Worm (Caenorhabditis elegans) whole organism, L2 larva: Measurements from ENCODE around the gene R11.3.

ENCODE experiments used
- C34F6.9 ChIP-seq: fragments of 150-350 bp; optimal IDR thresholded peaks from 2 replicates; lab custom pipeline; 2014; ENCODE audit warnings: missing biosample characterization, missing genetic modification characterization
- F13H6.1 ChIP-seq: sonication (generic microtip); optimal IDR thresholded peaks from 2 replicates; lab custom pipeline; 2016; ENCODE audit warnings: missing genetic modification characterization, missing compliant biosample characterization
- R02D3.7 ChIP-seq: fragments of 150-350 bp; optimal IDR thresholded peaks from 2 replicates; lab custom pipeline; 2014; ENCODE audit warnings: missing biosample characterization, missing genetic modification characterization
- ZK546.5 ChIP-seq: sonication (generic microtip); optimal IDR thresholded peaks from 2 replicates; lab custom pipeline; 2017; ENCODE audit warnings: missing biosample characterization, missing genetic modification characterization
- alr-1 ChIP-seq: fragments of 150-350 bp; optimal IDR thresholded peaks from 2 replicates; lab custom pipeline; 2014; ENCODE audit warnings: missing biosample characterization, missing genetic modification characterization
- aly-2 ChIP-seq: fragments of 150-350 bp; optimal IDR thresholded peaks from 2 replicates; lab custom pipeline; 2014; ENCODE audit warnings: missing biosample characterization, missing genetic modification characterization
- ama-1 ChIP-seq: fragments of 150-350 bp; optimal IDR thresholded peaks from 2 replicates; lab custom pipeline; 2018; ENCODE audit warnings: inconsistent platforms
- blmp-1 ChIP-seq: sonication (generic microtip); optimal IDR thresholded peaks from 2 replicates; lab custom pipeline; 2017; ENCODE audit warnings: missing genetic modification characterization, mild to moderate bottlenecking, missing compliant biosample characterization, antibody characterized with exemption, moderate library complexity; ENCODE audit not compliant: insufficient read depth
- ceh-82 ChIP-seq: fragments of 150-350 bp; optimal IDR thresholded peaks from 2 replicates; lab custom pipeline; 2014; ENCODE audit warnings: missing biosample characterization, missing genetic modification characterization
- crh-2 ChIP-seq: sonication (generic microtip); optimal IDR thresholded peaks from 2 replicates; lab custom pipeline; 2017; ENCODE audit warnings: missing biosample characterization, missing genetic modification characterization
- dmd-4 ChIP-seq: sonication (generic microtip); optimal IDR thresholded peaks from 2 replicates; lab custom pipeline; 2017; ENCODE audit warnings: missing biosample characterization, missing genetic modification characterization
- egl-27 ChIP-seq: sonication (generic microtip); optimal IDR thresholded peaks from 3 replicates; lab custom pipeline; 2017; ENCODE audit warnings: missing biosample characterization, missing genetic modification reagents, missing genetic modification characterization
- elt-1 ChIP-seq: fragments of 150-350 bp; optimal IDR thresholded peaks from 2 replicates; lab custom pipeline; 2014; ENCODE audit warnings: missing biosample characterization, missing genetic modification characterization
- elt-3 ChIP-seq: sonication (generic microtip); optimal IDR thresholded peaks from 2 replicates; lab custom pipeline; 2017; ENCODE audit warnings: missing biosample characterization, missing genetic modification characterization
- fos-1 ChIP-seq: fragments of 150-350 bp; optimal IDR thresholded peaks from 2 replicates; lab custom pipeline; 2014; ENCODE audit warnings: missing biosample characterization, missing genetic modification characterization
- gmeb-1 ChIP-seq: fragments of 150-350 bp; optimal IDR thresholded peaks from 2 replicates; lab custom pipeline; 2014; ENCODE audit warnings: missing biosample characterization, missing genetic modification characterization
- lin-13 ChIP-seq: fragments of 150-350 bp; optimal IDR thresholded peaks from 2 replicates; lab custom pipeline; 2014; ENCODE audit warnings: missing biosample characterization, missing genetic modification reagents, missing genetic modification characterization
- lin-39 ChIP-seq: fragments of 150-350 bp; optimal IDR thresholded peaks from 2 replicates; lab custom pipeline; 2014; ENCODE audit warnings: missing biosample characterization, missing genetic modification reagents, missing genetic modification characterization
- lsy-2 ChIP-seq, 2 experiments: fragments of 150-350 bp in 1 of 2; sonication (generic microtip) in 1 of 2; optimal IDR thresholded peaks; 2 replicates each; lab custom pipeline; 2014 to 2017; ENCODE audit warnings: missing biosample characterization in 2 of 2, missing genetic modification characterization in 2 of 2
- mab-5 ChIP-seq: fragments of 150-350 bp; optimal IDR thresholded peaks from 2 replicates; lab custom pipeline; 2014; ENCODE audit warnings: missing biosample characterization, missing genetic modification characterization
- mbf-1 ChIP-seq: sonication (generic microtip); optimal IDR thresholded peaks from 2 replicates; lab custom pipeline; 2017; ENCODE audit warnings: missing biosample characterization, missing genetic modification characterization
- mdl-1 ChIP-seq, 2 experiments: fragments of 150-350 bp in 1 of 2; sonication (generic microtip) in 1 of 2; optimal IDR thresholded peaks; 2 replicates each; lab custom pipeline; 2017; ENCODE audit warnings: missing biosample characterization in 2 of 2, missing genetic modification characterization in 2 of 2
- nhr-11 ChIP-seq: fragments of 150-350 bp; optimal IDR thresholded peaks from 2 replicates; lab custom pipeline; 2014; ENCODE audit warnings: missing biosample characterization, missing genetic modification characterization
- nhr-12 ChIP-seq: fragments of 150-350 bp; optimal IDR thresholded peaks from 2 replicates; lab custom pipeline; 2014; ENCODE audit warnings: missing biosample characterization, missing genetic modification characterization
- nhr-129 ChIP-seq: fragments of 150-350 bp; optimal IDR thresholded peaks from 2 replicates; lab custom pipeline; 2014; ENCODE audit warnings: missing biosample characterization, missing genetic modification characterization
- nhr-21 ChIP-seq: fragments of 150-350 bp; optimal IDR thresholded peaks from 2 replicates; lab custom pipeline; 2014; ENCODE audit warnings: missing biosample characterization, missing genetic modification characterization
- nhr-23 ChIP-seq: fragments of 150-350 bp; optimal IDR thresholded peaks from 2 replicates; lab custom pipeline; 2014; ENCODE audit warnings: missing biosample characterization, missing genetic modification reagents, missing genetic modification characterization
- nhr-237 ChIP-seq: fragments of 150-350 bp; optimal IDR thresholded peaks from 2 replicates; lab custom pipeline; 2014; ENCODE audit warnings: missing biosample characterization, missing genetic modification characterization
- nhr-25 ChIP-seq: fragments of 150-350 bp; sonication (generic microtip); optimal IDR thresholded peaks from 3 replicates; lab custom pipeline; 2014; ENCODE audit warnings: missing biosample characterization, missing genetic modification characterization
- nhr-6 ChIP-seq: fragments of 150-350 bp; optimal IDR thresholded peaks from 2 replicates; lab custom pipeline; 2014; ENCODE audit warnings: missing biosample characterization, missing genetic modification characterization
- nhr-77 ChIP-seq: fragments of 150-350 bp; optimal IDR thresholded peaks from 2 replicates; lab custom pipeline; 2014; ENCODE audit warnings: missing biosample characterization, missing genetic modification characterization
- peb-1 ChIP-seq: fragments of 150-350 bp; optimal IDR thresholded peaks from 2 replicates; lab custom pipeline; 2014; ENCODE audit warnings: missing biosample characterization, missing genetic modification characterization
- sem-4 ChIP-seq: fragments of 150-350 bp; optimal IDR thresholded peaks from 2 replicates; lab custom pipeline; 2014; ENCODE audit warnings: missing biosample characterization, missing genetic modification reagents, missing genetic modification characterization
- skn-1 ChIP-seq: sonication (generic microtip); optimal IDR thresholded peaks from 2 replicates; lab custom pipeline; 2017; ENCODE audit warnings: missing biosample characterization, missing genetic modification characterization
- sma-3 ChIP-seq: sonication (generic microtip); optimal IDR thresholded peaks from 2 replicates; lab custom pipeline; 2016; ENCODE audit warnings: missing genetic modification reagents, missing genetic modification characterization, missing compliant biosample characterization
- sma-9 ChIP-seq, 2 experiments: fragments of 150-350 bp in 1 of 2; sonication (generic microtip) in 1 of 2; optimal IDR thresholded peaks; 2 replicates each; lab custom pipeline; 2014 to 2016; ENCODE audit warnings: missing genetic modification characterization in 2 of 2, mild to moderate bottlenecking in 1 of 2, missing biosample characterization in 1 of 2, missing compliant biosample characterization in 1 of 2, missing genetic modification reagents in 1 of 2, moderate library complexity in 1 of 2
- snpc-4 ChIP-seq: fragments of 150-350 bp; optimal IDR thresholded peaks from 2 replicates; lab custom pipeline; 2014; ENCODE audit warnings: missing biosample characterization, missing genetic modification characterization
- unc-55 ChIP-seq: fragments of 150-350 bp; sonication (generic microtip); optimal IDR thresholded peaks from 3 replicates; lab custom pipeline; 2014; ENCODE audit warnings: missing biosample characterization, missing genetic modification reagents, missing genetic modification characterization
- unc-62 ChIP-seq: fragments of 150-350 bp; optimal IDR thresholded peaks from 2 replicates; lab custom pipeline; 2014; ENCODE audit warnings: missing biosample characterization, missing genetic modification reagents, missing genetic modification characterization
- zag-1 ChIP-seq: fragments of 150-350 bp; optimal IDR thresholded peaks from 2 replicates; lab custom pipeline; 2014; ENCODE audit warnings: missing biosample characterization, missing genetic modification characterization
- ztf-1 ChIP-seq: fragments of 200-800 bp; sonication (Bioruptor generic); conservative IDR thresholded peaks from 2 replicates; pipeline ENCODE4 v1.3.6; 2022; ENCODE audit warnings: missing genetic modification characterization, missing compliant biosample characterization
- ztf-11 ChIP-seq: sonication (generic microtip); optimal IDR thresholded peaks from 2 replicates; lab custom pipeline; 2017; ENCODE audit warnings: missing biosample characterization, missing genetic modification characterization
- ztf-4 ChIP-seq: fragments of 150-350 bp; optimal IDR thresholded peaks from 2 replicates; lab custom pipeline; 2014; ENCODE audit warnings: missing biosample characterization, missing genetic modification characterization

R11.3 gene

ce11 chrX:16151302-16151701 is 47.7 kb downstream of the R11.3 start:
- TF ChIP-seq dmd-4 (tag; lab: Kevin White, UChicago) = no peak
- TF ChIP-seq elt-1 = no peak
- no peak for TF ChIP-seq mab-5 (tag; lab: Kevin White, UChicago)
- no peak for TF ChIP-seq nhr-25 (tag; lab: Kevin White, UChicago)
- TF ChIP-seq sem-4 (tag; lab: Kevin White, UChicago) = no peak
- no peak for TF ChIP-seq gmeb-1 (tag; lab: Kevin White, UChicago)
- no peak for TF ChIP-seq unc-62
- no peak for TF ChIP-seq aly-2 (tag; lab: Kevin White, UChicago)
- no peak for TF ChIP-seq nhr-77 (tag; lab: Kevin White, UChicago)
- TF ChIP-seq nhr-21 (tag; lab: Kevin White, UChicago) = no peak
- TF ChIP-seq alr-1 (tag; lab: Kevin White, UChicago) = no peak
- no peak for TF ChIP-seq lsy-2 (tag; optimal IDR thresholded peaks at IDR 0.05; lab: Kevin White, UChicago)
- no peak for TF ChIP-seq F13H6.1 (tag; lab: Kevin White, UChicago)
- TF ChIP-seq, all 48 proteins: peak for 0

DNA sequence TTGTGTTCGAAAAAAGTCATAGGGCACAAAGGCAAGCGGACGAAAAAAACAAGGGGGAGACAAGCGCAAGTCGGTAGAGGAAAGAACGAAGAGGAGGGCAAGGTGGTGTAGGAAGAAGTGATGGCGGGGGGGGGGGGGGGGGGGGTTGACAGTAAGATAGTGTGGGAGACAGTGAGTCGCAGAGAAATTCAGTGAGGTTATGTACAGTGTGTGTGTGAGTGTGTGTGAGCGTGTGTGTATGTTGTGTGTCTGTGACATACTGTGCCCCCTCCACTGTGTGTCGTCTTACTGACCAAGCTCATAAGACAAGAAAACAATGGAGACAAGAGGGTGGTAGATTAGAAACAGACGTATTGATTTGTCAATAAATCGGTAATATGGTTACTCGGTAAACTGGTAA is 48.9 kb downstream of the R11.3 start:
- TF ChIP-seq nhr-237 (tag; lab: Kevin White, UChicago) = no peak
- no peak for TF ChIP-seq ama-1 (lab: Kevin White, UChicago)
- TF ChIP-seq lin-13 (GFP tag; lab: Kevin White, UChicago) = no peak
- no peak for TF ChIP-seq gmeb-1 (tag; lab: Kevin White, UChicago)
- no peak for TF ChIP-seq elt-3
- TF ChIP-seq F13H6.1 (tag; lab: Kevin White, UChicago) = peak; percentile 18
- TF ChIP-seq ceh-82 (tag; lab: Kevin White, UChicago) = no peak
- TF ChIP-seq crh-2 (tag; lab: Kevin White, UChicago) = no peak
- no peak for TF ChIP-seq peb-1 (tag; lab: Kevin White, UChicago)
- no peak for TF ChIP-seq mbf-1 (tag; lab: Kevin White, UChicago)
- no peak for TF ChIP-seq ztf-11
- TF ChIP-seq nhr-11 (tag; lab: Kevin White, UChicago) = no peak
- TF ChIP-seq skn-1 (tag; lab: Kevin White, UChicago) = no peak
- peak; percentile 56 for TF ChIP-seq nhr-129 (tag; lab: Kevin White, UChicago)
- no peak for TF ChIP-seq zag-1
- TF ChIP-seq ztf-1 (GFP tag; lab: Robert Waterston, UW) = no peak
- no peak for TF ChIP-seq lsy-2 (tag; optimal IDR thresholded peaks at IDR 0.05; lab: Kevin White, UChicago)
- TF ChIP-seq nhr-6 (tag; lab: Kevin White, UChicago) = no peak
- peak; percentile 52 for TF ChIP-seq fos-1 (tag; lab: Kevin White, UChicago)
- no peak for TF ChIP-seq alr-1 (tag; lab: Kevin White, UChicago)
- TF ChIP-seq sem-4 (tag; lab: Kevin White, UChicago) = no peak
- TF ChIP-seq unc-62 = no peak
- TF ChIP-seq sma-9 (GFP tag; optimal IDR thresholded peaks at IDR 0.05; lab: Kevin White, UChicago) = peak; percentile 44
- TF ChIP-seq sma-9 (tag; optimal IDR thresholded peaks at IDR 0.05; lab: Kevin White, UChicago) = no peak
- TF ChIP-seq mdl-1 (tag; optimal IDR thresholded peaks at IDR 0.05; lab: Kevin White, UChicago) = no peak
- peak; percentile 46 for TF ChIP-seq nhr-25 (tag; lab: Kevin White, UChicago)
- TF ChIP-seq egl-27 (tag; lab: Kevin White, UChicago) = no peak
- no peak for TF ChIP-seq R02D3.7 (tag; lab: Kevin White, UChicago)
- no peak for TF ChIP-seq mab-5 (tag; lab: Kevin White, UChicago)
- no peak for TF ChIP-seq snpc-4 (tag; lab: Kevin White, UChicago)
- no peak for TF ChIP-seq nhr-12 (tag; lab: Kevin White, UChicago)
- TF ChIP-seq ztf-4 (tag; lab: Kevin White, UChicago) = no peak
- no peak for TF ChIP-seq nhr-23
- TF ChIP-seq nhr-21 (tag; lab: Kevin White, UChicago) = no peak

DNA sequence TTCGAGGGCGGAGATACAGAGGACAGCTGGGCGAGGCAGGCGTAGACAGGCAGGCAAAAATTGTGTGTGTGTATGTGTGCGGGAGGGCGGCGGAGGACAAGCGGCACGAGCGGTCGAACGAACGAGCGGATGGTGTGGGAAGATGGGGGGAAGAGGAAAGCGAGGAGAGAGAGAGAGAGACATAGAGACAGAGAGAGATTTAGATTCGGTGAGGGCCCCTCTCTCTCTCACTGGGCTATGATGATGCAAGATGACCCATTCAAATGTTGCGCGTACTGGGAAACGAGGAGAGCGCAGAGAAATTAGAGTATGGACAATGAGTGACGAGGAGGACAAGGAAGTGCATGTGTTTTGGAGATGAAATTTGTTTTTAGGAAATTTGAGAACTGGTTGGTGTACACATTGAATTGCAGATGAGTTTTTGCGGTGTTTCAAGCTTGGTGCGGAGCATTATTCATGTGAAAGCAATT is 51.3 kb downstream of the R11.3 start:
- peak; percentile 25 for TF ChIP-seq blmp-1 (tag; lab: Kevin White, UChicago)
- no peak for TF ChIP-seq R02D3.7 (tag; lab: Kevin White, UChicago)
- TF ChIP-seq crh-2 (tag; lab: Kevin White, UChicago) = peak; percentile 63
- TF ChIP-seq nhr-129 (tag; lab: Kevin White, UChicago) = peak; percentile 98
- no peak for TF ChIP-seq mbf-1 (tag; lab: Kevin White, UChicago)
- peak; percentile 69 for TF ChIP-seq ceh-82 (tag; lab: Kevin White, UChicago)
- peak; percentile 49 to 86 for TF ChIP-seq mdl-1 (tag; optimal IDR thresholded peaks at IDR 0.05; lab: Kevin White, UChicago)
- peak; percentile 88 for TF ChIP-seq unc-55 (GFP tag; lab: Kevin White, UChicago)
- TF ChIP-seq sma-9 (GFP tag; optimal IDR thresholded peaks at IDR 0.05; lab: Kevin White, UChicago) = peak; percentile 94
- no peak for TF ChIP-seq sma-9 (tag; optimal IDR thresholded peaks at IDR 0.05; lab: Kevin White, UChicago)
- TF ChIP-seq nhr-11 (tag; lab: Kevin White, UChicago) = no peak
- peak; percentile 45 for TF ChIP-seq ztf-4 (tag; lab: Kevin White, UChicago)
- TF ChIP-seq ama-1 (lab: Kevin White, UChicago) = no peak
- peak; percentile 81 for TF ChIP-seq nhr-25 (tag; lab: Kevin White, UChicago)
- TF ChIP-seq dmd-4 (tag; lab: Kevin White, UChicago) = no peak
- TF ChIP-seq sma-3 (GFP tag; lab: Kevin White, UChicago) = peak; percentile 45
- peak; percentile 61 for TF ChIP-seq fos-1 (tag; lab: Kevin White, UChicago)
- peak; percentile 22 for TF ChIP-seq gmeb-1 (tag; lab: Kevin White, UChicago)
- peak; percentile 85 for TF ChIP-seq C34F6.9 (tag; lab: Kevin White, UChicago)
- no peak for TF ChIP-seq elt-1
- no peak for TF ChIP-seq skn-1 (tag; lab: Kevin White, UChicago)
- peak; percentile 84 for TF ChIP-seq egl-27 (tag; lab: Kevin White, UChicago)
- TF ChIP-seq nhr-12 (tag; lab: Kevin White, UChicago) = no peak
- no peak for TF ChIP-seq nhr-77 (tag; lab: Kevin White, UChicago)
- no peak for TF ChIP-seq alr-1 (tag; lab: Kevin White, UChicago)
- TF ChIP-seq elt-3 = no peak
- no peak for TF ChIP-seq unc-62
- TF ChIP-seq nhr-6 (tag; lab: Kevin White, UChicago) = peak; percentile 84
- TF ChIP-seq peb-1 (tag; lab: Kevin White, UChicago) = no peak
- peak; percentile 82 for TF ChIP-seq nhr-21 (tag; lab: Kevin White, UChicago)
- no peak for TF ChIP-seq nhr-23
- TF ChIP-seq nhr-237 (tag; lab: Kevin White, UChicago) = no peak
- peak; percentile 75 for TF ChIP-seq lin-13 (GFP tag; lab: Kevin White, UChicago)
- TF ChIP-seq lin-39 (tag; lab: Kevin White, UChicago) = peak; percentile 74
- TF ChIP-seq zag-1 = peak; percentile 92
- no peak for TF ChIP-seq ZK546.5 (tag; lab: Kevin White, UChicago)
